Worm (Caenorhabditis elegans) whole organism, L4 larva: ENCODE measurements around the gene F14F9.8.

Experiments used
- F26F4.8 ChIP-seq: fragments of 200-800 bp; sonication (Bioruptor generic); conservative IDR thresholded peaks from 2 replicates; pipeline ENCODE4 v1.3.6; 2022; ENCODE audit warnings: missing genetic modification characterization, missing compliant biosample characterization
- F44E2.7 ChIP-seq: fragments of 200-800 bp; sonication (Bioruptor generic); IDR thresholded peaks from 2 replicates; pipeline ENCODE4 v2.1.2; 2022; ENCODE audit warnings: missing genetic modification characterization, missing compliant biosample characterization
- ZK337.2 ChIP-seq: fragments of 200-800 bp; sonication (Bioruptor generic); IDR thresholded peaks from 2 replicates; pipeline ENCODE4 v1.3.6; 2022; ENCODE audit warnings: missing genetic modification reagents, missing genetic modification characterization, missing compliant biosample characterization
- ZK546.5 ChIP-seq, 2 experiments: sonication (generic microtip); optimal IDR thresholded peaks; 2 replicates each; lab custom pipeline; 2017; ENCODE audit warnings: missing biosample characterization in 2 of 2, missing genetic modification characterization in 2 of 2
- aha-1 ChIP-seq: fragments of 150-350 bp; peaks from one replicate; lab custom pipeline; 2014; ENCODE audit warnings: missing biosample characterization, missing genetic modification characterization
- aly-2 ChIP-seq: sonication (generic microtip); optimal IDR thresholded peaks from 2 replicates; lab custom pipeline; 2018; ENCODE audit warnings: missing biosample characterization, missing genetic modification characterization
- arid-1 ChIP-seq: fragments of 200-800 bp; sonication (Bioruptor generic); conservative IDR thresholded peaks from 2 replicates; pipeline ENCODE4 v1.3.6; 2022; ENCODE audit warnings: missing genetic modification reagents, missing genetic modification characterization, missing compliant biosample characterization
- attf-4 ChIP-seq: sonication (generic microtip); optimal IDR thresholded peaks from 3 replicates; lab custom pipeline; 2017; ENCODE audit warnings: missing biosample characterization, missing genetic modification characterization
- ceh-44 ChIP-seq: fragments of 200-800 bp; sonication (Bioruptor generic); IDR thresholded peaks from 2 replicates; pipeline ENCODE4 v1.3.6; 2022; ENCODE audit warnings: missing genetic modification reagents, missing genetic modification characterization, missing compliant biosample characterization
- ceh-62 ChIP-seq: sonication (generic microtip); optimal IDR thresholded peaks from 2 replicates; lab custom pipeline; 2017; ENCODE audit warnings: missing biosample characterization, missing genetic modification characterization
- ceh-82 ChIP-seq: sonication (generic microtip); optimal IDR thresholded peaks from 2 replicates; lab custom pipeline; 2017; ENCODE audit warnings: missing biosample characterization, missing genetic modification characterization
- ces-1 ChIP-seq: fragments of 150-350 bp; sonication (generic microtip); optimal IDR thresholded peaks from 4 replicates; lab custom pipeline; 2014; ENCODE audit warnings: missing biosample characterization, missing genetic modification reagents, missing genetic modification characterization
- ctbp-1 ChIP-seq: fragments of 200-800 bp; sonication (Bioruptor generic); IDR thresholded peaks from 2 replicates; pipeline ENCODE4 v1.3.6; 2022; ENCODE audit warnings: missing genetic modification reagents, missing genetic modification characterization, missing compliant biosample characterization
- daf-19 ChIP-seq: fragments of 200-800 bp; sonication (Bioruptor generic); conservative IDR thresholded peaks from 2 replicates; pipeline ENCODE4 v1.3.6; 2022; ENCODE audit warnings: missing genetic modification characterization, missing compliant biosample characterization
- daf-8 ChIP-seq: fragments of 200-800 bp; sonication (Bioruptor generic); IDR thresholded peaks from 2 replicates; pipeline ENCODE4 v1.3.6; 2022; ENCODE audit warnings: missing genetic modification characterization, missing compliant biosample characterization
- dmd-6 ChIP-seq: fragments of 200-800 bp; sonication (Bioruptor generic); IDR thresholded peaks from 2 replicates; pipeline ENCODE4 v1.3.6; 2022; ENCODE audit warnings: missing genetic modification reagents, missing genetic modification characterization, missing compliant biosample characterization
- duxl-1 ChIP-seq: sonication (generic microtip); optimal IDR thresholded peaks from 2 replicates; lab custom pipeline; 2016; ENCODE audit warnings: mild to moderate bottlenecking, missing genetic modification characterization, moderate library complexity, missing compliant biosample characterization; ENCODE audit not compliant: poor library complexity
- egl-43 ChIP-seq: fragments of 200-800 bp; sonication (Bioruptor generic); IDR thresholded peaks from 2 replicates; pipeline ENCODE4 v1.3.6; 2022; ENCODE audit warnings: missing genetic modification reagents, missing genetic modification characterization, missing compliant biosample characterization
- hlh-30 ChIP-seq: sonication (generic microtip); optimal IDR thresholded peaks from 2 replicates; lab custom pipeline; 2017; ENCODE audit warnings: antibody characterized with exemption, mild to moderate bottlenecking, missing genetic modification characterization, missing compliant biosample characterization; ENCODE audit not compliant: insufficient read depth
- lim-7 ChIP-seq: fragments of 200-800 bp; sonication (Bioruptor generic); IDR thresholded peaks from 2 replicates; pipeline ENCODE4 v1.3.6; 2022; ENCODE audit warnings: missing genetic modification characterization, missing compliant biosample characterization
- lin-1 ChIP-seq: fragments of 200-800 bp; sonication (Bioruptor generic); IDR thresholded peaks from 2 replicates; pipeline ENCODE4 v1.3.6; 2022; ENCODE audit warnings: missing genetic modification reagents, missing genetic modification characterization, missing compliant biosample characterization
- lin-13 ChIP-seq: fragments of 150-350 bp; optimal IDR thresholded peaks from 2 replicates; lab custom pipeline; 2014; ENCODE audit warnings: missing biosample characterization, missing genetic modification reagents, missing genetic modification characterization
- lin-15B ChIP-seq: fragments of 150-350 bp; sonication (generic microtip); optimal IDR thresholded peaks from 3 replicates; lab custom pipeline; 2014; ENCODE audit warnings: missing biosample characterization, missing genetic modification characterization
- lsy-2 ChIP-seq, 2 experiments: fragments of 150-350 bp in 1 of 2; sonication (generic microtip) in 1 of 2; optimal IDR thresholded peaks; 2 replicates each; lab custom pipeline; 2014 to 2017; ENCODE audit warnings: missing biosample characterization in 2 of 2, missing genetic modification characterization in 2 of 2
- mes-2 ChIP-seq: sonication (generic microtip); optimal IDR thresholded peaks from 2 replicates; lab custom pipeline; 2016; ENCODE audit warnings: missing genotype, mild to moderate bottlenecking, missing genetic modification characterization, missing compliant biosample characterization; ENCODE audit not compliant: poor library complexity, severe bottlenecking
- nhr-102 ChIP-seq: sonication (generic microtip); optimal IDR thresholded peaks from 2 replicates; lab custom pipeline; 2016; ENCODE audit warnings: mild to moderate bottlenecking, missing genetic modification characterization, moderate library complexity, missing compliant biosample characterization
- nhr-11 ChIP-seq: fragments of 150-350 bp; optimal IDR thresholded peaks from 2 replicates; lab custom pipeline; 2014; ENCODE audit warnings: missing biosample characterization, missing genetic modification characterization
- nhr-28 ChIP-seq: fragments of 150-350 bp; optimal IDR thresholded peaks from 2 replicates; lab custom pipeline; 2014; ENCODE audit warnings: missing biosample characterization, missing genetic modification characterization
- nhr-41 ChIP-seq: fragments of 200-800 bp; sonication (Bioruptor generic); IDR thresholded peaks from 2 replicates; pipeline ENCODE4 v1.3.6; 2022; ENCODE audit warnings: missing genetic modification reagents, missing genetic modification characterization, missing compliant biosample characterization
- nhr-76 ChIP-seq: fragments of 150-350 bp; optimal IDR thresholded peaks from 2 replicates; lab custom pipeline; 2014; ENCODE audit warnings: missing biosample characterization, missing genetic modification characterization
- rbr-2 ChIP-seq: sonication (generic microtip); optimal IDR thresholded peaks from 2 replicates; lab custom pipeline; 2016; ENCODE audit warnings: missing genotype, missing genetic modification characterization, missing compliant biosample characterization
- skn-1 ChIP-seq: fragments of 150-350 bp; optimal IDR thresholded peaks from 2 replicates; lab custom pipeline; 2014; ENCODE audit warnings: missing biosample characterization, missing genetic modification characterization
- snpc-1.2 ChIP-seq: fragments of 200-800 bp; sonication (Bioruptor generic); IDR thresholded peaks from 2 replicates; pipeline ENCODE4 v1.3.6; 2022; ENCODE audit warnings: missing genetic modification reagents, missing genetic modification characterization, missing compliant biosample characterization
- snpc-4 ChIP-seq: fragments of 150-350 bp; optimal IDR thresholded peaks from 2 replicates; lab custom pipeline; 2014; ENCODE audit warnings: missing biosample characterization, missing genetic modification characterization
- tag-97 ChIP-seq: fragments of 200-800 bp; sonication (Bioruptor generic); IDR thresholded peaks from 2 replicates; pipeline ENCODE4 v1.3.6; 2022; ENCODE audit warnings: missing genetic modification characterization, missing compliant biosample characterization
- unc-62 ChIP-seq, 3 experiments: fragments of 150-350 bp in 1 of 3; sonication (generic microtip); optimal IDR thresholded peaks in 2 of 3; peaks in 1 of 3; 1 replicate in 1 of 3; 2 replicates in 2 of 3; lab custom pipeline; 2014 to 2017; ENCODE audit warnings: missing biosample characterization in 3 of 3, missing genetic modification characterization in 3 of 3, missing genetic modification reagents in 3 of 3, missing genotype in 1 of 3
- vab-7 ChIP-seq: fragments of 200-800 bp; sonication (Bioruptor generic); IDR thresholded peaks from 2 replicates; pipeline ENCODE4 v1.3.6; 2022; ENCODE audit warnings: missing genetic modification reagents, missing genetic modification characterization, missing compliant biosample characterization
- zag-1 ChIP-seq: fragments of 150-350 bp; optimal IDR thresholded peaks from 2 replicates; lab custom pipeline; 2014; ENCODE audit warnings: missing biosample characterization, missing genetic modification characterization

F14F9.8 gene

ce11 chrV:5088311-5088710, 41.8 kb upstream of the F14F9.8 start:
- TF ChIP-seq vab-7 = no peak
- 0 out of 2 replicates have a peak, but pooled peaks have one; percentile 34 for TF ChIP-seq ctbp-1 (GFP tag; lab: Robert Waterston, UW)
- TF ChIP-seq dmd-6 (GFP tag; lab: Robert Waterston, UW) = 0 out of 2 replicates have a peak, but pooled peaks have one; percentile 11
- TF ChIP-seq ces-1 (GFP tag; lab: Kevin White, UChicago) = peak; percentile 54
- no peak for TF ChIP-seq lin-1

- TF ChIP-seq lsy-2 (tag; optimal IDR thresholded peaks at IDR 0.05; lab: Kevin White, UChicago) (peak in 1 of 2 experiments; percentile 11), unc-62 (GFP tag; optimal IDR thresholded peaks at IDR 0.05 in 1 of 2; lab: Kevin White, UChicago) (peak in 1 of 2 experiments; percentile 68), unc-62 (tag; optimal IDR thresholded peaks at IDR 0.05; lab: Kevin White, UChicago) (no peak), attf-4 (tag; lab: Kevin White, UChicago) (no peak)
These were observed 40.5 kb upstream of the F14F9.8 start, which contains the start of gene glb-32 for ce11 chrV:5089497-5090134. Gene glb-32 (minus strand): TSS chrV:5089547.

ce11 chrV:5090386-5090785, 39.7 kb upstream of the F14F9.8 start:
- no peak for TF ChIP-seq ceh-44 (GFP tag; lab: Robert Waterston, UW)
- no peak for TF ChIP-seq aly-2 (tag; lab: Kevin White, UChicago)
- no peak for TF ChIP-seq ceh-82
- TF ChIP-seq ZK337.2 (GFP tag; lab: Robert Waterston, UW) = no peak
- TF ChIP-seq lim-7 (GFP tag; lab: Robert Waterston, UW) = no peak
- no peak for TF ChIP-seq nhr-28 (tag; lab: Kevin White, UChicago)
- TF ChIP-seq egl-43 (GFP tag; lab: Robert Waterston, UW) = no peak
- TF ChIP-seq nhr-41 (GFP tag; lab: Robert Waterston, UW) = no peak

ce11 chrV:5097035-5097434, 33.1 kb upstream of the F14F9.8 start, which contains the start of gene C04F5.2:
Gene C04F5.2 (minus strand): TSS chrV:5097135.
- TF ChIP-seq tag-97 (GFP tag; lab: Robert Waterston, UW) (no peak), nhr-41 (GFP tag; lab: Robert Waterston, UW) (no peak), snpc-4 (tag; lab: Kevin White, UChicago) (no peak), ZK546.5 (tag; optimal IDR thresholded peaks at IDR 0.05; lab: Kevin White, UChicago) (no peak), nhr-11 (tag; lab: Kevin White, UChicago) (no peak), rbr-2 (tag; lab: Kevin White, UChicago) (no peak), F44E2.7 (GFP tag; lab: Robert Waterston, UW) (no peak), daf-8 (GFP tag; lab: Robert Waterston, UW) (no peak), unc-62 (GFP tag; optimal IDR thresholded peaks at IDR 0.05 in 1 of 2; lab: Kevin White, UChicago) (no peak), unc-62 (tag; optimal IDR thresholded peaks at IDR 0.05; lab: Kevin White, UChicago) (no peak)

DNA sequence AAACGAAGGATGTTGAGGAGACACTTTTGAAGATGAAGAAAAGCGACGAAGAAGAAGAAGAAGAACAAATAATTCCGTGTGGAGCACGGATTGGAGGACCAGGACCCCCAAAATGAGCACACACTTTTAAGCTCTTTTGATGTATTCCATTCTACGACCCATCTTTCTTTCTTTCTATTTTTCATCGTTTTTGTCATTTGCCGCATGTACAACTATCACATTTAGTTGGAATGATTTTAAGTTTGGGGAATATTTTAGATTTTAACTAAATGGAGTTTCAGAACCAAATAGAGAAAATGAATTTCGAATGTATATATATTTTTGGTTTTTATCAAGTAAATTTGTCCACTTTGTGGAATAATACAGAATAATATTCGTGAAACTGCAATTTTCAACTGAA, 31.2 kb upstream of the F14F9.8 start, which contains the start of gene unc-46:
TSS of gene unc-46 (minus strand) at position 101 of the 400 bp plus-strand sequence.
- peak in 1 of 2 experiments; percentile 61 for TF ChIP-seq unc-62 (GFP tag; optimal IDR thresholded peaks at IDR 0.05 in 1 of 2; lab: Kevin White, UChicago)
- TF ChIP-seq unc-62 (tag; optimal IDR thresholded peaks at IDR 0.05; lab: Kevin White, UChicago) = no peak
- no peak for TF ChIP-seq zag-1 (tag; lab: Kevin White, UChicago)

DNA sequence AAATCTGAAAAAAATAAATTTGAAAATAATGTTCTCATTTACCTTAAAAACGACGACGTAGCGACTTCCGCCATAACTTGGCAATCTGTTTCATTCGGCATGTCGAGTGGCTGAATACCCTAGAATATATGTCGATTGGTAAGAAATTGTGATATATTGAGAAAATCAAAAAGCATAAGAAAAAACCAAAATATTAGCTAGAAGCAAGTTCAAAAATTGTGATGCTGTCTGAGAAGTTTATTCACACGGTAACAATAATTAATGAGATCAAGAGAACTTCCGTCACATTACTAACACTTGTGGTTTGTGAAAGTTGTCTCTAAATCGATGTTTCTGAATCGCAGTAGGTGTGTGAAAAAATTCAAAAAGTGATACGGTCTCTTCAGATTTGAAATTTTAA, 28.1 kb upstream of the F14F9.8 start, which contains the start of gene srab-1:
TSS of gene srab-1 (minus strand) at position 101 of the 400 bp plus-strand sequence.
- TF ChIP-seq skn-1 (tag; lab: Kevin White, UChicago) (no peak), lin-15B (no peak), arid-1 (no peak), duxl-1 (tag; lab: Kevin White, UChicago) (no peak), aha-1 (no peak), lin-13 (GFP tag; lab: Kevin White, UChicago) (no peak), snpc-1.2 (GFP tag; lab: Robert Waterston, UW) (no peak), hlh-30 (no peak), F26F4.8 (no peak), ceh-62 (no peak), daf-19 (GFP tag; lab: Robert Waterston, UW) (no peak), nhr-76 (tag; lab: Kevin White, UChicago) (no peak), nhr-102 (tag; lab: Kevin White, UChicago) (no peak), nhr-28 (tag; lab: Kevin White, UChicago) (no peak), mes-2 (tag; lab: Kevin White, UChicago) (no peak)
- TF ChIP-seq, all 104 proteins: peak for 0
